Worm (Caenorhabditis elegans): ENCODE data around the gene rol-6.
A peak's percentile ranks its signal among the peaks of the same experiment; 100 is the strongest.

rol-6 gene

ce11 chrII:8747246-8747938 lies 14.5 kb downstream of the rol-6 start (continued):
- no peak for TF ChIP-seq unc-39 (tag; optimal IDR thresholded peaks at IDR 0.05)
- peak; percentile 41 for TF ChIP-seq hmg-1.1 (GFP tag; IDR thresholded peaks at IDR 0.05)

- no peak for TF ChIP-seq unc-62 (GFP tag; optimal IDR thresholded peaks at IDR 0.05 in 1 of 2)
- no peak for TF ChIP-seq unc-62 (tag; optimal IDR thresholded peaks at IDR 0.05)
- TF ChIP-seq daf-16 (GFP tag; optimal IDR thresholded peaks at IDR 0.05), result peak in 1 of 2 experiments; percentile 82
- TF ChIP-seq daf-16 (tag; optimal IDR thresholded peaks at IDR 0.05), result peak; percentile 98
- no peak for TF ChIP-seq Y48G9A.11 (GFP tag; IDR thresholded peaks at IDR 0.05)
- TF ChIP-seq ZK546.5 (tag; optimal IDR thresholded peaks at IDR 0.05), result no peak
- no peak for TF ChIP-seq lsy-2 (tag; optimal IDR thresholded peaks at IDR 0.05)
- TF ChIP-seq nhr-28 (tag; optimal IDR thresholded peaks at IDR 0.05), result peak; percentile 38
- TF ChIP-seq pha-4 (GFP tag; IDR thresholded peaks at IDR 0.05), result no peak
- TF ChIP-seq pha-4 (tag; optimal IDR thresholded peaks at IDR 0.05), result no peak
- TF ChIP-seq duxl-1 (tag; optimal IDR thresholded peaks at IDR 0.05; ENCODE audit: poor library complexity), result no peak
- no peak for TF ChIP-seq ceh-82 (tag; optimal IDR thresholded peaks at IDR 0.05)
- no peak for TF ChIP-seq dpl-1 (GFP tag; optimal IDR thresholded peaks at IDR 0.05)
- no peak for TF ChIP-seq Y75B8A.6 (GFP tag; IDR thresholded peaks at IDR 0.05)
- TF ChIP-seq ceh-32 (tag; optimal IDR thresholded peaks at IDR 0.05; ENCODE audit: poor library complexity), result no peak
- no peak for TF ChIP-seq fkh-10 (GFP tag; optimal IDR thresholded peaks at IDR 0.05)
- no peak for TF ChIP-seq lin-15B (tag; optimal IDR thresholded peaks at IDR 0.05)
- TF ChIP-seq madf-9 (GFP tag; conservative IDR thresholded peaks at IDR 0.05), result no peak
- TF ChIP-seq aha-1 (tag), result no peak
- no peak for TF ChIP-seq daf-12 (tag; optimal IDR thresholded peaks at IDR 0.05)
- no peak for TF ChIP-seq tag-97 (GFP tag; IDR thresholded peaks at IDR 0.05)
- TF ChIP-seq D1046.2 (GFP tag; IDR thresholded peaks at IDR 0.05), result no peak
- TF ChIP-seq nhr-77 (tag; optimal IDR thresholded peaks at IDR 0.05), result no peak
- no peak for TF ChIP-seq R02D3.7 (tag; optimal IDR thresholded peaks at IDR 0.05)
- no peak for TF ChIP-seq nhr-10 (tag; optimal IDR thresholded peaks at IDR 0.05)
- TF ChIP-seq arid-1 (GFP tag; conservative IDR thresholded peaks at IDR 0.05), result no peak
- TF ChIP-seq zfp-2 (tag; optimal IDR thresholded peaks at IDR 0.05), result no peak
- TF ChIP-seq skn-1 (tag; optimal IDR thresholded peaks at IDR 0.05), result no peak
- TF ChIP-seq F26F4.8 (GFP tag; conservative IDR thresholded peaks at IDR 0.05), result no peak
- TF ChIP-seq dmd-6 (GFP tag; IDR thresholded peaks at IDR 0.05), result no peak
- TF ChIP-seq ceh-44 (GFP tag; IDR thresholded peaks at IDR 0.05), result no peak
- no peak for TF ChIP-seq nhr-41 (GFP tag; IDR thresholded peaks at IDR 0.05)
- TF ChIP-seq mxl-2 (GFP tag; conservative IDR thresholded peaks at IDR 0.05), result no peak
- no peak for TF ChIP-seq zfp-3 (GFP tag; conservative IDR thresholded peaks at IDR 0.05)
- TF ChIP-seq mes-2 (tag; optimal IDR thresholded peaks at IDR 0.05; ENCODE audit: poor library complexity, severe bottlenecking), result no peak
- TF ChIP-seq set-16 (GFP tag; IDR thresholded peaks at IDR 0.05), result peak; percentile 49
- peak; percentile 33 for TF ChIP-seq hlh-11 (tag; optimal IDR thresholded peaks at IDR 0.05)
- TF ChIP-seq sdz-12 (GFP tag; optimal IDR thresholded peaks at IDR 0.05), result no peak
- TF ChIP-seq ztf-7 (tag; optimal IDR thresholded peaks at IDR 0.05), result peak; percentile 10
- TF ChIP-seq lin-29 (GFP tag; IDR thresholded peaks at IDR 0.05), result no peak
- TF ChIP-seq F37D6.2 (tag; optimal IDR thresholded peaks at IDR 0.05), result no peak
- peak; percentile 52 for TF ChIP-seq dve-1 (tag; optimal IDR thresholded peaks at IDR 0.05; ENCODE audit: insufficient read depth)
- TF ChIP-seq F44E2.7 (GFP tag; IDR thresholded peaks at IDR 0.05), result no peak
- no peak for TF ChIP-seq dmd-8 (GFP tag; IDR thresholded peaks at IDR 0.05)
- no peak for TF ChIP-seq mep-1 (tag; optimal IDR thresholded peaks at IDR 0.05)
- no peak for TF ChIP-seq egl-27 (tag; optimal IDR thresholded peaks at IDR 0.05)
- peak; percentile 14; the same call in 1 of the 2 replicates for TF ChIP-seq T26A8.4 (GFP tag; IDR thresholded peaks at IDR 0.05)
- TF ChIP-seq lin-39 (tag; optimal IDR thresholded peaks at IDR 0.05), result no peak
Measured at ce11 chrII:8747939-8748352, 15.1 kb downstream of the rol-6 start.

All from whole organism, L4 larva.